Worm (Caenorhabditis elegans) whole organism, young adult: Measurements from ENCODE around the gene ZK673.11.
A peak's percentile ranks its signal among the peaks of the same experiment; 100 is the strongest.

Source experiments
- B0019.2 ChIP-seq: fragments of 200-800 bp; sonication (Bioruptor generic); conservative IDR thresholded peaks from 2 replicates; pipeline ENCODE4 v1.3.6; 2022; ENCODE audit warnings: missing genetic modification reagents, missing genetic modification characterization, missing compliant biosample characterization
- B0336.3 ChIP-seq: fragments of 200-800 bp; sonication (Bioruptor generic); IDR thresholded peaks from 2 replicates; pipeline ENCODE4 v1.3.6; 2022; ENCODE audit warnings: missing genetic modification characterization, missing compliant biosample characterization
- D2030.7 ChIP-seq: fragments of 200-800 bp; sonication (Bioruptor generic); IDR thresholded peaks from 2 replicates; pipeline ENCODE4 v1.3.6; 2022; ENCODE audit warnings: missing genetic modification reagents, missing genetic modification characterization, missing compliant biosample characterization
- K12H6.12 ChIP-seq: fragments of 200-800 bp; sonication (Bioruptor generic); optimal IDR thresholded peaks from 2 replicates; lab custom pipeline; 2018; ENCODE audit warnings: mild to moderate bottlenecking, missing genetic modification characterization, missing compliant biosample characterization
- Y79H2A.3 ChIP-seq: fragments of 200-800 bp; sonication (Bioruptor generic); conservative IDR thresholded peaks from 2 replicates; pipeline ENCODE4 v1.3.6; 2022; ENCODE audit warnings: missing genetic modification reagents, missing genetic modification characterization, missing compliant biosample characterization
- ZK185.1 ChIP-seq: sonication (generic microtip); optimal IDR thresholded peaks from 2 replicates; lab custom pipeline; 2016; ENCODE audit warnings: mild to moderate bottlenecking, missing genetic modification characterization, missing compliant biosample characterization; ENCODE audit not compliant: poor library complexity, severe bottlenecking
- akir-1 ChIP-seq: fragments of 200-800 bp; sonication (Bioruptor generic); optimal IDR thresholded peaks from 2 replicates; lab custom pipeline; 2018; ENCODE audit warnings: mild to moderate bottlenecking, missing genetic modification characterization, moderate library complexity, missing compliant biosample characterization
- aptf-3 ChIP-seq: fragments of 200-800 bp; sonication (Bioruptor generic); IDR thresholded peaks from 2 replicates; pipeline ENCODE4 v1.3.6; 2022; ENCODE audit warnings: missing genetic modification characterization, missing compliant biosample characterization
- attf-3 ChIP-seq: fragments of 200-800 bp; sonication (Bioruptor generic); conservative IDR thresholded peaks from 2 replicates; pipeline ENCODE4 v1.3.6; 2022; ENCODE audit warnings: missing genetic modification reagents, missing genetic modification characterization, missing compliant biosample characterization
- bed-1 ChIP-seq: fragments of 200-800 bp; sonication (Bioruptor generic); IDR thresholded peaks from 2 replicates; pipeline ENCODE4 v1.3.6; 2022; ENCODE audit warnings: missing genetic modification reagents, missing genetic modification characterization, missing compliant biosample characterization
- bed-2 ChIP-seq: fragments of 200-800 bp; sonication (Bioruptor generic); IDR thresholded peaks from 2 replicates; pipeline ENCODE4 v1.3.6; 2022; ENCODE audit warnings: missing genetic modification reagents, missing genetic modification characterization, missing compliant biosample characterization
- ccch-3 ChIP-seq: fragments of 200-800 bp; sonication (Bioruptor generic); optimal IDR thresholded peaks from 2 replicates; lab custom pipeline; 2018; ENCODE audit warnings: mild to moderate bottlenecking, missing genetic modification characterization, missing compliant biosample characterization
- ceh-40 ChIP-seq: fragments of 200-800 bp; sonication (Bioruptor generic); IDR thresholded peaks from 2 replicates; pipeline ENCODE4 v1.3.6; 2022; ENCODE audit warnings: missing genetic modification characterization, missing compliant biosample characterization
- ceh-58 ChIP-seq: fragments of 200-800 bp; sonication (Bioruptor generic); IDR thresholded peaks from 2 replicates; pipeline ENCODE4 v1.3.6; 2022; ENCODE audit warnings: missing genetic modification characterization, missing compliant biosample characterization
- egl-18 ChIP-seq: fragments of 200-800 bp; sonication (Bioruptor generic); IDR thresholded peaks from 2 replicates; pipeline ENCODE4 v1.3.6; 2022; ENCODE audit warnings: missing genetic modification reagents, missing genetic modification characterization, missing compliant biosample characterization
- ets-4 ChIP-seq: fragments of 200-800 bp; sonication (Bioruptor generic); optimal IDR thresholded peaks from 2 replicates; lab custom pipeline; 2018; ENCODE audit warnings: mild to moderate bottlenecking, missing genetic modification characterization, missing compliant biosample characterization
- gei-17 ChIP-seq: fragments of 200-800 bp; sonication (Bioruptor generic); optimal IDR thresholded peaks from 2 replicates; lab custom pipeline; 2018; ENCODE audit warnings: mild to moderate bottlenecking, missing genetic modification characterization, missing compliant biosample characterization
- him-1 ChIP-seq: sonication (generic microtip); optimal IDR thresholded peaks from 2 replicates; lab custom pipeline; 2016; ENCODE audit warnings: missing genotype, missing genetic modification reagents, missing genetic modification characterization, missing compliant biosample characterization
- hmg-20 ChIP-seq: fragments of 200-800 bp; sonication (Bioruptor generic); IDR thresholded peaks from 2 replicates; pipeline ENCODE4 v1.3.6; 2022; ENCODE audit warnings: missing genetic modification reagents, missing genetic modification characterization, missing compliant biosample characterization
- hsf-1 ChIP-seq: fragments of 200-800 bp; sonication (Bioruptor generic); IDR thresholded peaks from 2 replicates; pipeline ENCODE4 v1.3.6; 2022; ENCODE audit warnings: missing genetic modification reagents, missing genetic modification characterization, missing compliant biosample characterization
- let-526 ChIP-seq: fragments of 200-800 bp; sonication (Bioruptor generic); IDR thresholded peaks from 2 replicates; pipeline ENCODE4 v1.3.6; 2022; ENCODE audit warnings: missing genetic modification reagents, missing genetic modification characterization, missing compliant biosample characterization
- lin-26 ChIP-seq: fragments of 200-800 bp; sonication (Bioruptor generic); IDR thresholded peaks from 2 replicates; pipeline ENCODE4 v1.3.6; 2022; ENCODE audit warnings: missing genetic modification reagents, missing genetic modification characterization, missing compliant biosample characterization
- madf-10 ChIP-seq: sonication (generic microtip); optimal IDR thresholded peaks from 2 replicates; lab custom pipeline; 2016; ENCODE audit warnings: mild to moderate bottlenecking, missing genetic modification characterization, missing compliant biosample characterization
- madf-8 ChIP-seq: fragments of 200-800 bp; sonication (Bioruptor generic); conservative IDR thresholded peaks from 2 replicates; pipeline ENCODE4 v1.3.6; 2022; ENCODE audit warnings: missing genetic modification reagents, missing genetic modification characterization, missing compliant biosample characterization
- mel-28 ChIP-seq: sonication (generic microtip); optimal IDR thresholded peaks from 2 replicates; lab custom pipeline; 2016; ENCODE audit warnings: borderline replicate concordance, mild to moderate bottlenecking, missing genetic modification characterization, missing compliant biosample characterization
- nfya-1 ChIP-seq: sonication (generic microtip); optimal IDR thresholded peaks from 2 replicates; lab custom pipeline; 2017; ENCODE audit warnings: antibody characterized with exemption, missing compliant biosample characterization, missing genetic modification characterization, borderline replicate concordance; ENCODE audit not compliant: insufficient read depth
- nhr-179 ChIP-seq: sonication (generic microtip); optimal IDR thresholded peaks from 2 replicates; lab custom pipeline; 2016; ENCODE audit warnings: mild to moderate bottlenecking, missing genetic modification characterization, missing compliant biosample characterization
- nhr-27 ChIP-seq: fragments of 200-800 bp; sonication (Bioruptor generic); optimal IDR thresholded peaks from 2 replicates; lab custom pipeline; 2018; ENCODE audit warnings: mild to moderate bottlenecking, missing genetic modification characterization, moderate library complexity, missing compliant biosample characterization
- nhr-80 ChIP-seq: sonication (generic microtip); optimal IDR thresholded peaks from 2 replicates; lab custom pipeline; 2016; ENCODE audit warnings: missing genetic modification characterization, missing compliant biosample characterization
- pha-4 ChIP-seq: fragments of 150-350 bp; sonication (generic microtip); optimal IDR thresholded peaks from 2 replicates; lab custom pipeline; 2014; ENCODE audit warnings: missing biosample characterization, missing genetic modification reagents, missing genetic modification characterization
- rpc-1 ChIP-seq, 2 experiments: fragments of 150-350 bp in 1 of 2; sonication (generic microtip) in 1 of 2; optimal IDR thresholded peaks; 2 replicates each; lab custom pipeline; 2014 to 2018; ENCODE audit warnings: missing biosample characterization in 1 of 2, missing genetic modification characterization in 1 of 2, missing genetic modification reagents in 1 of 2, missing genotype in 1 of 2
- sea-2 ChIP-seq: fragments of 200-800 bp; sonication (Bioruptor generic); IDR thresholded peaks from 2 replicates; pipeline ENCODE4 v1.3.6; 2022; ENCODE audit warnings: missing genetic modification characterization, missing compliant biosample characterization
- snpc-1.1 ChIP-seq: sonication (generic microtip); optimal IDR thresholded peaks from 2 replicates; lab custom pipeline; 2017; ENCODE audit warnings: missing genetic modification characterization, mild to moderate bottlenecking, missing compliant biosample characterization, antibody characterized with exemption, moderate library complexity, missing genotype, missing genetic modification reagents; ENCODE audit not compliant: insufficient read depth
- sptf-2 ChIP-seq: fragments of 200-800 bp; sonication (Bioruptor generic); optimal IDR thresholded peaks from 2 replicates; lab custom pipeline; 2018; ENCODE audit warnings: mild to moderate bottlenecking, missing genetic modification characterization, missing compliant biosample characterization
- tbp1 ChIP-seq: fragments of 200-800 bp; sonication (Bioruptor generic); optimal IDR thresholded peaks from 2 replicates; lab custom pipeline; 2018; ENCODE audit warnings: mild to moderate bottlenecking, missing genetic modification characterization, missing compliant biosample characterization
- tbx-9 ChIP-seq: sonication (generic microtip); optimal IDR thresholded peaks from 2 replicates; lab custom pipeline; 2016; ENCODE audit warnings: borderline replicate concordance, missing genetic modification characterization, inconsistent platforms, missing compliant biosample characterization
- unc-62 ChIP-seq: fragments of 150-350 bp; optimal IDR thresholded peaks from 2 replicates; lab custom pipeline; 2014; ENCODE audit warnings: missing biosample characterization, missing genetic modification reagents, missing genetic modification characterization
- ztf-26 ChIP-seq: sonication (generic microtip); optimal IDR thresholded peaks from 2 replicates; lab custom pipeline; 2017; ENCODE audit warnings: missing genetic modification characterization, missing compliant biosample characterization
- ztf-6 ChIP-seq: fragments of 200-800 bp; sonication (Bioruptor generic); IDR thresholded peaks from 2 replicates; pipeline ENCODE4 v1.3.6; 2022; ENCODE audit warnings: missing genetic modification reagents, missing genetic modification characterization, missing compliant biosample characterization

ZK673.11 gene

DNA sequence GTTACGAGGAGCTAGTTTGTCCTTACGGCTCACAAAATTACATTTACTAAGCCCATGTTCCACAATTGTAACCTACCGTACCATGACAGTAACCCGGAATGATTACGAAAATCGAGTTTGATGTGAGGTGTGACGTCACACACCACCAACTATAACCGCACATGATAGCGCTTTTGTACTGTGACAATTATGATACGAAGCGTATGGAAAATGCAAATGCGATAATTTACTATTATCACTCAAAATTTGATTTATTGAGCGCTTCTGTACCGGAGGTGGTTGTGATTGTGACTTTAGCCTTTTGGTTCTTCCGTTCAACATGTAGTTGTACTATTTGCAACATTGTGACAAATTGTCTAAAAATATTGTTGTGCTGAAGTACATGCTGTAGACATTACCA, 28.6 kb downstream of the ZK673.11 start:
- no peak for TF ChIP-seq rpc-1 (optimal IDR thresholded peaks at IDR 0.05; lab: Kevin White, UChicago)
- TF ChIP-seq rpc-1 (tag; optimal IDR thresholded peaks at IDR 0.05; lab: Kevin White, UChicago) = no peak
- TF ChIP-seq madf-10 (tag; lab: Kevin White, UChicago) = no peak
- TF ChIP-seq him-1 = no peak
- no peak for TF ChIP-seq unc-62 (GFP tag; lab: Kevin White, UChicago)
- TF ChIP-seq B0019.2 (GFP tag; lab: Robert Waterston, UW) = no peak
- no peak for TF ChIP-seq egl-18 (GFP tag; lab: Robert Waterston, UW)
- peak; percentile 18 for TF ChIP-seq nhr-80

DNA sequence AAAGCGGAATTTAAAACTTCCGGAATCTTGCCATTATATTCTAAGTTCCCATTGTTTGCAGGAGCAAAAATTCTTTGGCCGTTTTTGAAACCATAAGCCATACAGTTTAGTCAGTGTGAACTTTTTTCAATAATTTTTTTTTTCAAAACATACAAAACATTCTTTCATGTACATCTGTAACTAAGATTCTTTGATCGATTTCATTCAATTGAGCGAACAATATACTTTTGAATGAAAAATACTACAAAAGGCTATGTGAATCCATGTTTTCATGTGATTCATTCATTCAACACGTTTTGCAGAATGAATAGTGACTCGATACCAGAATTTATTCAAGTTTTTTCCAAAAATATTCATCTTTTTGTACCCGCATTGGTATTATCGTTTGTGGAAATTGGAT, 29.7 kb downstream of the ZK673.11 start, which contains the start of gene ZK666.15:
Gene ZK666.15, plus strand, starts transcription at position 301 of the 400 bp plus-strand sequence.
- TF ChIP-seq bed-1 (no peak), hmg-20 (GFP tag; lab: Robert Waterston, UW) (no peak), mel-28 (tag; lab: Kevin White, UChicago) (no peak), sea-2 (GFP tag; lab: Robert Waterston, UW) (no peak), madf-10 (tag; lab: Kevin White, UChicago) (no peak), aptf-3 (GFP tag; lab: Robert Waterston, UW) (no peak), bed-2 (GFP tag; lab: Robert Waterston, UW) (no peak), B0336.3 (no peak), tbp1 (GFP tag; lab: Kevin White, UChicago) (no peak), ceh-58 (GFP tag; lab: Robert Waterston, UW) (no peak), lin-26 (GFP tag; lab: Robert Waterston, UW) (no peak), let-526 (no peak), gei-17 (GFP tag; lab: Kevin White, UChicago) (no peak), akir-1 (GFP tag; lab: Kevin White, UChicago) (no peak), ccch-3 (no peak), K12H6.12 (no peak), snpc-1.1 (tag; lab: Kevin White, UChicago) (no peak), nhr-179 (tag; lab: Kevin White, UChicago) (no peak), ceh-40 (GFP tag; lab: Robert Waterston, UW) (no peak), nfya-1 (tag; lab: Kevin White, UChicago) (no peak)

DNA sequence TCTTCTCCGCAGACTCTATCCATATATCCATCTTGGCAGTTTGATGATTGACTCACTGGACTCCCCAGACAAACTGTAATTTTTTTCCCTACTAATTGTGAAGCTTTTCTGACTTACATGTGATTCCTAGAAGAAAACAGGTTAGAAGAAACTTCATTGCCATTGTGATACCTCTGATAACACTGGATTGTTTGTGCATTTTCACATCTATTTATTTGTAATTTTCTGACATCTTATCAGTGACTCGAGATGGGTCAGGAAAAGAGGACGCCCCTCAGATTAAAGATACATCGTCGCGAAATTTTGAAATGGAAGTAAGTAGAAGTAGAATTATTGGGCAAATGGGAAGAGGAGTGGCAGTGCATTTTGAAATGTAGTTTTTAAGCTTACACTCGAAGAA, 33.2 kb downstream of the ZK673.11 start, which contains the start of gene clec-61:
Gene clec-61, minus strand, starts transcription at position 209 of the 400 bp plus-strand sequence.
- no peak for TF ChIP-seq nhr-27 (tag; lab: Kevin White, UChicago)
- TF ChIP-seq hsf-1 = no peak
- TF ChIP-seq D2030.7 (GFP tag; lab: Robert Waterston, UW) = no peak
- TF ChIP-seq attf-3 = no peak
- TF ChIP-seq ccch-3 = no peak
- no peak for TF ChIP-seq sptf-2 (GFP tag; lab: Kevin White, UChicago)
- TF ChIP-seq tbx-9 (tag; lab: Kevin White, UChicago) = no peak
- TF ChIP-seq Y79H2A.3 (GFP tag; lab: Robert Waterston, UW) = no peak
- TF ChIP-seq ztf-26 (tag; lab: Kevin White, UChicago) = no peak
- no peak for TF ChIP-seq pha-4 (tag; lab: Kevin White, UChicago)
- no peak for TF ChIP-seq madf-8 (GFP tag; lab: Robert Waterston, UW)
- TF ChIP-seq ets-4 (GFP tag; lab: Kevin White, UChicago) = no peak
- TF ChIP-seq ztf-6 (GFP tag; lab: Robert Waterston, UW) = no peak
- no peak for TF ChIP-seq ZK185.1
- no peak for TF ChIP-seq mel-28 (tag; lab: Kevin White, UChicago)
